Fruit fly (Drosophila melanogaster) whole organism, embryonic: ENCODE results near the gene Trhn.

Experiments
- Aef1 ChIP-seq: fragments of 200-800 bp; sonication (Bioruptor generic); IDR thresholded peaks from 3 replicates; pipeline ENCODE4 v1.3.6; 2022; ENCODE audit warnings: missing biosample characterization, missing genetic modification characterization
- CG10321 ChIP-seq: fragments of 200-800 bp; sonication (Bioruptor generic); IDR thresholded peaks from 2 replicates; pipeline ENCODE4 v1.3.6; 2022; ENCODE audit warnings: missing biosample characterization, missing genetic modification characterization
- CG12391 ChIP-seq: fragments of 200-800 bp; sonication (Bioruptor generic); optimal IDR thresholded peaks from 3 replicates; lab custom pipeline; 2018; ENCODE audit warnings: missing biosample characterization, mild to moderate bottlenecking, missing genetic modification characterization, moderate library complexity
- CG14710 ChIP-seq: fragments of 200-800 bp; sonication (Bioruptor generic); optimal IDR thresholded peaks from 3 replicates; lab custom pipeline; 2019; ENCODE audit warnings: missing biosample characterization, mild to moderate bottlenecking, missing genetic modification characterization, moderate library complexity
- CG1647 ChIP-seq: fragments of 200-800 bp; sonication (Bioruptor generic); optimal IDR thresholded peaks from 3 replicates; lab custom pipeline; 2016; ENCODE audit warnings: missing biosample characterization, missing genetic modification characterization
- CG16815 ChIP-seq: fragments of 200-800 bp; sonication (Bioruptor generic); optimal IDR thresholded peaks from 3 replicates; lab custom pipeline; 2017; ENCODE audit warnings: missing biosample characterization, mild to moderate bottlenecking, missing genetic modification characterization
- CG17385 ChIP-seq: fragments of 200-800 bp; sonication (Bioruptor generic); optimal IDR thresholded peaks from 3 replicates; lab custom pipeline; 2018; ENCODE audit warnings: missing biosample characterization, mild to moderate bottlenecking, missing genetic modification characterization
- CG2712 ChIP-seq: fragments of 200-800 bp; optimal IDR thresholded peaks from 3 replicates; lab custom pipeline; 2019; ENCODE audit warnings: missing biosample characterization, mild to moderate bottlenecking, missing genetic modification characterization, moderate library complexity
- CG3065 ChIP-seq: fragments of 200-800 bp; sonication (Bioruptor generic); optimal IDR thresholded peaks from 2 replicates; lab custom pipeline; 2016; ENCODE audit warnings: missing biosample characterization, missing genetic modification characterization
- CG3163 ChIP-seq: fragments of 200-800 bp; sonication (Bioruptor generic); optimal IDR thresholded peaks from 3 replicates; lab custom pipeline; 2016; ENCODE audit warnings: missing biosample characterization, missing genetic modification characterization
- CG43689 ChIP-seq: fragments of 200-800 bp; sonication (Bioruptor generic); IDR thresholded peaks from 2 replicates; pipeline ENCODE4 v1.3.6; 2022; ENCODE audit warnings: missing biosample characterization, missing genetic modification characterization
- CG4617 ChIP-seq: fragments of 200-800 bp; sonication (Bioruptor generic); optimal IDR thresholded peaks from 3 replicates; lab custom pipeline; 2016; ENCODE audit warnings: missing biosample characterization, missing genetic modification characterization, borderline replicate concordance
- CG5180 ChIP-seq: fragments of 200-800 bp; sonication (Bioruptor generic); optimal IDR thresholded peaks from 3 replicates; lab custom pipeline; 2017; ENCODE audit warnings: missing biosample characterization, missing genetic modification characterization, mild to moderate bottlenecking, moderate library complexity, missing genetic modification reagents
- CG8478 ChIP-seq: fragments of >200 bp; optimal IDR thresholded peaks from 2 replicates; lab custom pipeline; 2018
- Camta ChIP-seq: fragments of 200-800 bp; sonication (Bioruptor generic); optimal IDR thresholded peaks from 2 replicates; lab custom pipeline; 2016; ENCODE audit warnings: missing biosample characterization, missing genetic modification characterization
- D ChIP-seq, 2 experiments: fragments of 200-800 bp in 1 of 2; fragments of >200 bp in 1 of 2; sonication (Bioruptor generic) in 1 of 2; optimal IDR thresholded peaks; 2 replicates in 1 of 2; 3 replicates in 1 of 2; lab custom pipeline; 2017; ENCODE audit warnings: mild to moderate bottlenecking in 1 of 2, missing biosample characterization in 1 of 2, missing genetic modification characterization in 1 of 2, missing genetic modification reagents in 1 of 2
- Deaf1 ChIP-seq: fragments of 200-800 bp; optimal IDR thresholded peaks from 3 replicates; lab custom pipeline; 2019; ENCODE audit warnings: missing biosample characterization, mild to moderate bottlenecking, missing genetic modification characterization, moderate library complexity
- Dip2 ChIP-seq: fragments of 200-800 bp; sonication (Bioruptor generic); IDR thresholded peaks from 2 replicates; pipeline ENCODE4 v1.3.6; 2022; ENCODE audit warnings: missing biosample characterization, missing genetic modification characterization
- Dll ChIP-seq: fragments of 200-800 bp; sonication (Bioruptor generic); IDR thresholded peaks from 4 replicates; pipeline ENCODE4 v1.3.6; 2022; ENCODE audit warnings: missing biosample characterization, missing genetic modification characterization; ENCODE audit not compliant: partially characterized antibody
- Drgx ChIP-seq: fragments of 200-800 bp; sonication (Bioruptor generic); IDR thresholded peaks from 2 replicates; pipeline ENCODE4 v1.3.6; 2022; ENCODE audit warnings: missing biosample characterization, missing genetic modification characterization
- Fer2 ChIP-seq: fragments of 200-800 bp; sonication (Bioruptor generic); optimal IDR thresholded peaks from 2 replicates; lab custom pipeline; 2018; ENCODE audit warnings: missing biosample characterization, mild to moderate bottlenecking, missing genetic modification characterization, moderate library complexity
- Fer3 ChIP-seq: fragments of 200-800 bp; sonication (Bioruptor generic); optimal IDR thresholded peaks from 2 replicates; lab custom pipeline; 2018; ENCODE audit warnings: missing biosample characterization, mild to moderate bottlenecking, missing genetic modification characterization, moderate library complexity
- Gsc ChIP-seq: fragments of 200-800 bp; sonication (Bioruptor generic); IDR thresholded peaks from 2 replicates; pipeline ENCODE4 v1.3.6; 2022; ENCODE audit warnings: missing biosample characterization, missing genetic modification characterization
- Hand ChIP-seq: fragments of 200-800 bp; sonication (Bioruptor generic); optimal IDR thresholded peaks from 2 replicates; lab custom pipeline; 2017; ENCODE audit warnings: mild to moderate bottlenecking, missing biosample characterization, missing genetic modification reagents, missing genetic modification characterization
- Hr78 ChIP-seq, 2 experiments: fragments of 200-800 bp in 1 of 2; fragments of >200 bp in 1 of 2; sonication (Bioruptor generic) in 1 of 2; optimal IDR thresholded peaks; 2 replicates each; lab custom pipeline; 2017 to 2019; ENCODE audit warnings: missing biosample characterization in 2 of 2, missing genetic modification characterization in 2 of 2, mild to moderate bottlenecking in 1 of 2, moderate library complexity in 1 of 2
- Jarid2 ChIP-seq: fragments of 200-800 bp; sonication (Bioruptor generic); optimal IDR thresholded peaks from 3 replicates; lab custom pipeline; 2017; ENCODE audit warnings: mild to moderate bottlenecking, missing biosample characterization, missing genetic modification reagents, missing genetic modification characterization
- Lhr ChIP-seq: fragments of 200-800 bp; sonication (Bioruptor generic); optimal IDR thresholded peaks from 3 replicates; lab custom pipeline; 2017; ENCODE audit warnings: mild to moderate bottlenecking, missing biosample characterization, missing genetic modification reagents, missing genetic modification characterization
- Med ChIP-seq: fragments of 200-800 bp; sonication (Bioruptor generic); peaks from one replicate; lab custom pipeline; 2016; ENCODE audit warnings: missing biosample characterization, missing genetic modification characterization, mild to moderate bottlenecking, inconsistent platforms, moderate library complexity
- Mes4 ChIP-seq: fragments of 200-800 bp; sonication (Bioruptor generic); optimal IDR thresholded peaks from 2 replicates; lab custom pipeline; 2016; ENCODE audit warnings: missing biosample characterization, missing genetic modification characterization
- Nf-YB ChIP-seq: fragments of 200-800 bp; sonication (Bioruptor generic); optimal IDR thresholded peaks from 3 replicates; lab custom pipeline; 2019; ENCODE audit warnings: missing biosample characterization, mild to moderate bottlenecking, missing genetic modification characterization, moderate library complexity
- Nf-YC ChIP-seq: fragments of 200-800 bp; optimal IDR thresholded peaks from 3 replicates; lab custom pipeline; 2019; ENCODE audit warnings: missing biosample characterization, mild to moderate bottlenecking, missing genetic modification characterization, moderate library complexity
- Opbp ChIP-seq: fragments of 200-800 bp; sonication (Bioruptor generic); IDR thresholded peaks from 3 replicates; pipeline ENCODE4 v1.3.6; 2022; ENCODE audit warnings: missing biosample characterization, missing genetic modification characterization; ENCODE audit not compliant: partially characterized antibody
- Optix ChIP-seq: fragments of 200-800 bp; sonication (Bioruptor generic); IDR thresholded peaks from 3 replicates; pipeline ENCODE4 v1.3.6; 2022; ENCODE audit warnings: missing biosample characterization, missing genetic modification characterization
- Scr ChIP-seq: fragments of 200-800 bp; sonication (Bioruptor generic); IDR thresholded peaks from 2 replicates; pipeline ENCODE4 v1.3.6; 2022; ENCODE audit warnings: missing biosample characterization, missing genetic modification characterization; ENCODE audit not compliant: partially characterized antibody
- ab ChIP-seq: fragments of 200-800 bp; sonication (Bioruptor generic); optimal IDR thresholded peaks from 2 replicates; lab custom pipeline; 2016; ENCODE audit warnings: missing biosample characterization, missing genetic modification characterization
- bbx ChIP-seq: fragments of 200-800 bp; sonication (Bioruptor generic); IDR thresholded peaks from 2 replicates; pipeline ENCODE4 v1.3.6; 2022; ENCODE audit warnings: missing biosample characterization, missing genetic modification characterization; ENCODE audit not compliant: partially characterized antibody
- cato ChIP-seq: fragments of 200-800 bp; sonication (Bioruptor generic); optimal IDR thresholded peaks from 2 replicates; lab custom pipeline; 2016; ENCODE audit warnings: missing biosample characterization, missing genetic modification characterization, borderline replicate concordance
- chif ChIP-seq, 2 experiments: fragments of 200-800 bp; sonication (Bioruptor generic); optimal IDR thresholded peaks; 3 replicates each; lab custom pipeline; 2016; ENCODE audit warnings: missing biosample characterization in 2 of 2, missing genetic modification characterization in 2 of 2
- en ChIP-seq: fragments of 200-800 bp; sonication (Bioruptor generic); optimal IDR thresholded peaks from 2 replicates; lab custom pipeline; 2016; ENCODE audit warnings: missing biosample characterization, missing genetic modification characterization
- fd102C ChIP-seq: fragments of 200-800 bp; sonication (Bioruptor generic); optimal IDR thresholded peaks from 2 replicates; lab custom pipeline; 2018; ENCODE audit warnings: missing biosample characterization, mild to moderate bottlenecking, missing genetic modification characterization, moderate library complexity
- fd64A ChIP-seq: fragments of 200-800 bp; sonication (Bioruptor generic); optimal IDR thresholded peaks from 3 replicates; lab custom pipeline; 2018; ENCODE audit warnings: missing biosample characterization, mild to moderate bottlenecking, missing genetic modification characterization
- fu2 ChIP-seq: fragments of 200-800 bp; sonication (Bioruptor generic); optimal IDR thresholded peaks from 2 replicates; lab custom pipeline; 2016; ENCODE audit warnings: missing biosample characterization, missing genetic modification characterization
- nom ChIP-seq: fragments of 200-800 bp; sonication (Bioruptor generic); optimal IDR thresholded peaks from 2 replicates; lab custom pipeline; 2017; ENCODE audit warnings: missing biosample characterization, missing genetic modification characterization, mild to moderate bottlenecking, moderate library complexity, missing genetic modification reagents
- org-1 ChIP-seq: fragments of 200-800 bp; sonication (Bioruptor generic); optimal IDR thresholded peaks from 2 replicates; lab custom pipeline; 2017; ENCODE audit warnings: missing biosample characterization, missing genetic modification characterization
- pita ChIP-seq: fragments of 200-800 bp; sonication (Bioruptor generic); optimal IDR thresholded peaks from 2 replicates; lab custom pipeline; 2017; ENCODE audit warnings: missing biosample characterization, mild to moderate bottlenecking, missing genetic modification characterization
- psq ChIP-seq: fragments of 200-800 bp; sonication (Bioruptor generic); optimal IDR thresholded peaks from 2 replicates; lab custom pipeline; 2017; ENCODE audit warnings: missing biosample characterization, missing genetic modification characterization
- rib ChIP-seq: fragments of 200-800 bp; sonication (Bioruptor generic); IDR thresholded peaks from 2 replicates; pipeline ENCODE4 v1.3.6; 2022; ENCODE audit warnings: missing biosample characterization, missing genetic modification characterization
- slp2 ChIP-seq: fragments of 200-800 bp; sonication (Bioruptor generic); optimal IDR thresholded peaks from 2 replicates; lab custom pipeline; 2016; ENCODE audit warnings: missing biosample characterization, missing genetic modification characterization
- tin ChIP-seq: fragments of 200-800 bp; sonication (Bioruptor generic); optimal IDR thresholded peaks from 3 replicates; lab custom pipeline; 2016; ENCODE audit warnings: missing biosample characterization, missing genetic modification characterization
- vvl ChIP-seq: fragments of 200-800 bp; sonication (Bioruptor generic); IDR thresholded peaks from 2 replicates; pipeline ENCODE4 v1.3.6; 2022; ENCODE audit warnings: missing biosample characterization, missing genetic modification characterization

Trhn gene

dm6 chr3L:1178115-1178583 is 14.8 kb downstream of the Trhn start (continued):
- TF ChIP-seq nom (GFP tag; lab: Kevin White, UChicago) (peak; percentile 62), Optix (GFP tag; lab: Robert Waterston, UW) (no peak), fd64A (GFP tag; lab: Kevin White, UChicago) (no peak), fu2 (GFP tag; lab: Kevin White, UChicago) (no peak), CG3065 (GFP tag; lab: Kevin White, UChicago) (peak; percentile 86), CG1647 (no peak), vvl (GFP tag; lab: Robert Waterston, UW) (peak; percentile 64), Jarid2 (GFP tag; lab: Kevin White, UChicago) (peak; percentile 70), bbx (GFP tag; lab: Robert Waterston, UW) (no peak), chif (GFP tag; optimal IDR thresholded peaks at IDR 0.05; lab: Kevin White, UChicago) (no peak), en (GFP tag; lab: Kevin White, UChicago) (no peak), Dll (GFP tag; lab: Robert Waterston, UW) (no peak), tin (GFP tag; lab: Kevin White, UChicago) (no peak), Hr78 (GFP tag; optimal IDR thresholded peaks at IDR 0.05; lab: Kevin White, UChicago) (no peak), CG43689 (GFP tag; lab: Robert Waterston, UW) (no peak), CG16815 (no peak), slp2 (GFP tag; lab: Kevin White, UChicago) (no peak), D (optimal IDR thresholded peaks at IDR 0.05; lab: Kevin White, UChicago) (peak; percentile 8), D (GFP tag; optimal IDR thresholded peaks at IDR 0.05; lab: Kevin White, UChicago) (no peak), CG4617 (GFP tag; lab: Kevin White, UChicago) (no peak), fd102C (GFP tag; lab: Kevin White, UChicago) (no peak), CG10321 (peak; percentile 96), pita (GFP tag; lab: Kevin White, UChicago) (no peak), CG8478 (lab: Kevin White, UChicago) (peak; percentile 88), psq (GFP tag; lab: Kevin White, UChicago) (peak; percentile 20), CG2712 (peak; percentile 5), Mes4 (no peak), CG12391 (no peak), Lhr (no peak), Fer2 (tag; lab: Kevin White, UChicago) (no peak), Opbp (GFP tag; lab: Robert Waterston, UW) (0 out of 3 replicates have a peak, but pooled peaks have one; percentile 43), Drgx (GFP tag; lab: Robert Waterston, UW) (peak; percentile 55), Med (GFP tag; lab: Kevin White, UChicago) (peak; percentile 13), CG5180 (GFP tag; lab: Kevin White, UChicago) (no peak), Nf-YB (GFP tag; lab: Kevin White, UChicago) (peak; percentile 94), org-1 (GFP tag; lab: Kevin White, UChicago) (no peak), Hand (no peak), Scr (GFP tag; lab: Robert Waterston, UW) (0 out of 2 replicates have a peak, but pooled peaks have one; percentile 31), Aef1 (peak; percentile 88), Dip2 (GFP tag; lab: Robert Waterston, UW) (no peak), cato (GFP tag; lab: Kevin White, UChicago) (no peak), Deaf1 (tag; lab: Kevin White, UChicago) (peak; percentile 97), Camta (GFP tag; lab: Kevin White, UChicago) (no peak), Gsc (GFP tag; lab: Robert Waterston, UW) (no peak), CG14710 (no peak), Fer3 (tag; lab: Kevin White, UChicago) (no peak), Nf-YC (tag; lab: Kevin White, UChicago) (peak; percentile 97), rib (peak; percentile 40; the same call in 1 of the 2 replicates), ab (GFP tag; lab: Kevin White, UChicago) (no peak), CG3163 (peak; percentile 96), CG17385 (peak; percentile 86)
